Worm (Caenorhabditis elegans) whole organism, L2 larva: ENCODE measurements around the gene ace-4.

Experiments
- ceh-16 ChIP-seq: fragments of 150-350 bp; optimal IDR thresholded peaks from 2 replicates; lab custom pipeline; 2014; ENCODE audit warnings: missing biosample characterization, missing genetic modification characterization
- lsy-2 ChIP-seq, 2 experiments: fragments of 150-350 bp in 1 of 2; sonication (generic microtip) in 1 of 2; optimal IDR thresholded peaks; 2 replicates each; lab custom pipeline; 2014 to 2017; ENCODE audit warnings: missing biosample characterization in 2 of 2, missing genetic modification characterization in 2 of 2
- mab-5 ChIP-seq: fragments of 150-350 bp; optimal IDR thresholded peaks from 2 replicates; lab custom pipeline; 2014; ENCODE audit warnings: missing biosample characterization, missing genetic modification characterization

- peak; percentile 42 for TF ChIP-seq ceh-16 (tag; lab: Kevin White, UChicago)
- TF ChIP-seq mab-5 (tag; lab: Kevin White, UChicago) = peak; percentile 76
- peak; percentile 85 for TF ChIP-seq lsy-2 (tag; optimal IDR thresholded peaks at IDR 0.05; lab: Kevin White, UChicago)
Observed at ce11 chrII:14251400-14251940, 53.6 kb downstream of the ace-4 start.
